Worm (Caenorhabditis elegans): ENCODE measurements around the gene gap-2.

- TF ChIP-seq ztf-16 (tag; optimal IDR thresholded peaks at IDR 0.05) (no peak), fkh-10 (GFP tag; optimal IDR thresholded peaks at IDR 0.05) (no peak), pag-3 (tag; optimal IDR thresholded peaks at IDR 0.05; ENCODE audit: borderline replicate concordance) (no peak), pqm-1 (tag; optimal IDR thresholded peaks at IDR 0.05) (no peak), hlh-13 (GFP tag; optimal IDR thresholded peaks at IDR 0.05) (no peak)
Measured at ce11 chrX:9531640-9532039, 59.4 kb downstream of the gap-2 start.

All from whole organism, late embryonic.